Fruit fly (Drosophila melanogaster) whole organism, embryonic: ENCODE data around the gene Charon.

Source experiments
- Atf6 ChIP-seq: fragments of 200-800 bp; sonication (Bioruptor generic); IDR thresholded peaks from 2 replicates; pipeline ENCODE4 v1.3.6; 2022; ENCODE audit warnings: missing biosample characterization, missing genetic modification characterization
- B-H2 ChIP-seq: fragments of 200-800 bp; sonication (Bioruptor generic); optimal IDR thresholded peaks from 2 replicates; lab custom pipeline; 2018; ENCODE audit warnings: missing biosample characterization, mild to moderate bottlenecking, missing genetic modification characterization
- BtbVII ChIP-seq: fragments of 200-800 bp; sonication (Bioruptor generic); optimal IDR thresholded peaks from 3 replicates; lab custom pipeline; 2017; ENCODE audit warnings: missing biosample characterization, mild to moderate bottlenecking, missing genetic modification characterization
- Bteb2 ChIP-seq: fragments of 200-800 bp; sonication (Bioruptor generic); optimal IDR thresholded peaks from 2 replicates; lab custom pipeline; 2016; ENCODE audit warnings: missing biosample characterization, missing genetic modification characterization
- CG12071 ChIP-seq: fragments of 200-800 bp; sonication (Bioruptor generic); optimal IDR thresholded peaks from 3 replicates; lab custom pipeline; 2018; ENCODE audit warnings: missing biosample characterization, mild to moderate bottlenecking, missing genetic modification characterization
- CG1233 ChIP-seq: fragments of 200-800 bp; sonication (Bioruptor generic); optimal IDR thresholded peaks from 4 replicates; lab custom pipeline; 2018; ENCODE audit warnings: missing biosample characterization, mild to moderate bottlenecking, missing genetic modification characterization
- CG14667 ChIP-seq: fragments of 200-800 bp; sonication (Bioruptor generic); IDR thresholded peaks from 2 replicates; pipeline ENCODE4 v1.3.6; 2022; ENCODE audit warnings: missing biosample characterization, missing genetic modification characterization
- CG14965 ChIP-seq: fragments of 200-800 bp; sonication (Bioruptor generic); optimal IDR thresholded peaks from 2 replicates; lab custom pipeline; 2016; ENCODE audit warnings: missing biosample characterization, missing genetic modification characterization, borderline replicate concordance
- CG15011 ChIP-seq: fragments of 200-800 bp; sonication (Bioruptor generic); optimal IDR thresholded peaks from 3 replicates; lab custom pipeline; 2018; ENCODE audit warnings: missing biosample characterization, mild to moderate bottlenecking, missing genetic modification characterization
- CG1529 ChIP-seq: fragments of 200-800 bp; sonication (Bioruptor generic); optimal IDR thresholded peaks from 3 replicates; lab custom pipeline; 2018; ENCODE audit warnings: missing biosample characterization, missing genetic modification characterization
- CG15601 ChIP-seq: fragments of 200-800 bp; sonication (Bioruptor generic); optimal IDR thresholded peaks from 3 replicates; lab custom pipeline; 2019; ENCODE audit warnings: missing biosample characterization, mild to moderate bottlenecking, missing genetic modification characterization, moderate library complexity
- CG1603 ChIP-seq: fragments of 200-800 bp; sonication (Bioruptor generic); optimal IDR thresholded peaks from 2 replicates; lab custom pipeline; 2019; ENCODE audit warnings: missing biosample characterization, mild to moderate bottlenecking, missing genetic modification characterization, moderate library complexity
- CG16779 ChIP-seq: fragments of 200-800 bp; sonication (Bioruptor generic); IDR thresholded peaks from 2 replicates; pipeline ENCODE4 v1.3.6; 2022; ENCODE audit warnings: missing biosample characterization, missing genetic modification characterization
- CG17359 ChIP-seq: fragments of 200-800 bp; sonication (Bioruptor generic); optimal IDR thresholded peaks from 3 replicates; lab custom pipeline; 2018; ENCODE audit warnings: missing biosample characterization, mild to moderate bottlenecking, missing genetic modification characterization, moderate library complexity
- CG17385 ChIP-seq: fragments of 200-800 bp; sonication (Bioruptor generic); optimal IDR thresholded peaks from 3 replicates; lab custom pipeline; 2018; ENCODE audit warnings: missing biosample characterization, mild to moderate bottlenecking, missing genetic modification characterization
- CG18599 ChIP-seq: fragments of 200-800 bp; sonication (Bioruptor generic); optimal IDR thresholded peaks from 3 replicates; lab custom pipeline; 2017; ENCODE audit warnings: missing biosample characterization, missing genetic modification characterization, mild to moderate bottlenecking, moderate library complexity, missing genetic modification reagents
- CG18619 ChIP-seq: fragments of 200-800 bp; sonication (Bioruptor generic); optimal IDR thresholded peaks from 3 replicates; lab custom pipeline; 2017; ENCODE audit warnings: missing biosample characterization, mild to moderate bottlenecking, missing genetic modification characterization
- CG2712 ChIP-seq: fragments of 200-800 bp; optimal IDR thresholded peaks from 3 replicates; lab custom pipeline; 2019; ENCODE audit warnings: missing biosample characterization, mild to moderate bottlenecking, missing genetic modification characterization, moderate library complexity
- CG3726 ChIP-seq: fragments of 200-800 bp; sonication (Bioruptor generic); IDR thresholded peaks from 3 replicates; pipeline ENCODE4, ENCODE4 v1.3.6; 2022; ENCODE audit warnings: missing biosample characterization, missing genetic modification characterization
- CG42726 ChIP-seq: fragments of 200-800 bp; sonication (Bioruptor generic); IDR thresholded peaks from 2 replicates; pipeline ENCODE4 v1.3.6; 2022; ENCODE audit warnings: missing biosample characterization, missing genetic modification characterization; ENCODE audit not compliant: partially characterized antibody
- CG4854 ChIP-seq: fragments of 200-800 bp; sonication (Bioruptor generic); optimal IDR thresholded peaks from 2 replicates; lab custom pipeline; 2016; ENCODE audit warnings: missing biosample characterization, missing genetic modification characterization, inconsistent platforms
- CG6175 ChIP-seq: fragments of 200-800 bp; sonication (Bioruptor generic); IDR thresholded peaks from 3 replicates; pipeline ENCODE4 v1.3.6; 2022; ENCODE audit warnings: missing biosample characterization, missing genetic modification characterization
- CG9215 ChIP-seq: fragments of 200-800 bp; sonication (Bioruptor generic); IDR thresholded peaks from 2 replicates; pipeline ENCODE4 v1.3.6; 2022; ENCODE audit warnings: missing biosample characterization, missing genetic modification characterization
- CG9932 ChIP-seq: fragments of 200-800 bp; sonication (Bioruptor generic); IDR thresholded peaks from 2 replicates; pipeline ENCODE4 v1.3.6; 2022; ENCODE audit warnings: missing biosample characterization, missing genetic modification characterization
- Ets65A ChIP-seq: fragments of 200-800 bp; sonication (Bioruptor generic); peaks from one replicate; lab custom pipeline; 2016; ENCODE audit warnings: missing biosample characterization, missing genetic modification characterization
- Fer2 ChIP-seq: fragments of 200-800 bp; sonication (Bioruptor generic); optimal IDR thresholded peaks from 2 replicates; lab custom pipeline; 2018; ENCODE audit warnings: missing biosample characterization, mild to moderate bottlenecking, missing genetic modification characterization, moderate library complexity
- HmgZ ChIP-seq: fragments of 200-800 bp; sonication (Bioruptor generic); optimal IDR thresholded peaks from 2 replicates; lab custom pipeline; 2018; ENCODE audit warnings: missing biosample characterization, mild to moderate bottlenecking, missing genetic modification characterization
- NC2β ChIP-seq: fragments of 200-800 bp; sonication (Bioruptor generic); optimal IDR thresholded peaks from 2 replicates; lab custom pipeline; 2016; ENCODE audit warnings: missing biosample characterization, missing genetic modification characterization
- Nf-YA ChIP-seq: fragments of 200-800 bp; sonication (Bioruptor generic); IDR thresholded peaks from 2 replicates; pipeline ENCODE4 v1.3.6; 2022; ENCODE audit warnings: missing biosample characterization, missing genetic modification characterization
- Nf-YC ChIP-seq: fragments of 200-800 bp; optimal IDR thresholded peaks from 3 replicates; lab custom pipeline; 2019; ENCODE audit warnings: missing biosample characterization, mild to moderate bottlenecking, missing genetic modification characterization, moderate library complexity
- Ptx1 ChIP-seq: fragments of 200-800 bp; sonication (Bioruptor generic); IDR thresholded peaks from 2 replicates; pipeline ENCODE4 v1.3.6; 2022; ENCODE audit warnings: missing biosample characterization, missing genetic modification characterization
- Rfx ChIP-seq: fragments of 200-800 bp; sonication (Bioruptor generic); IDR thresholded peaks from 2 replicates; pipeline ENCODE4 v1.3.6; 2022; ENCODE audit warnings: missing biosample characterization, missing genetic modification characterization
- TFAM ChIP-seq: fragments of 200-800 bp; sonication (Bioruptor generic); optimal IDR thresholded peaks from 2 replicates; lab custom pipeline; 2017; ENCODE audit warnings: missing biosample characterization, missing genetic modification characterization, inconsistent platforms
- az2 ChIP-seq: fragments of 200-800 bp; sonication (Bioruptor generic); optimal IDR thresholded peaks from 3 replicates; lab custom pipeline; 2016; ENCODE audit warnings: missing biosample characterization, missing genetic modification characterization
- bab2 ChIP-seq: fragments of 200-800 bp; sonication (Bioruptor generic); optimal IDR thresholded peaks from 2 replicates; lab custom pipeline; 2016; ENCODE audit warnings: missing biosample characterization, missing genetic modification characterization
- cato ChIP-seq: fragments of 200-800 bp; sonication (Bioruptor generic); optimal IDR thresholded peaks from 2 replicates; lab custom pipeline; 2016; ENCODE audit warnings: missing biosample characterization, missing genetic modification characterization, borderline replicate concordance
- caup ChIP-seq: fragments of 200-800 bp; sonication (Bioruptor generic); optimal IDR thresholded peaks from 3 replicates; lab custom pipeline; 2017; ENCODE audit warnings: missing biosample characterization, mild to moderate bottlenecking, missing genetic modification characterization, moderate library complexity; ENCODE audit not compliant: severe bottlenecking
- crp ChIP-seq, 2 experiments: fragments of 200-800 bp; sonication (Bioruptor generic); optimal IDR thresholded peaks; 2 replicates in 1 of 2; 3 replicates in 1 of 2; lab custom pipeline; 2017; ENCODE audit warnings: missing biosample characterization in 2 of 2, missing genetic modification characterization in 2 of 2, mild to moderate bottlenecking in 1 of 2, moderate library complexity in 1 of 2
- da ChIP-seq: fragments of 200-800 bp; sonication (Bioruptor generic); optimal IDR thresholded peaks from 2 replicates; lab custom pipeline; 2016; ENCODE audit warnings: missing biosample characterization, missing genetic modification characterization
- dpn ChIP-seq, 2 experiments: fragments of 200-800 bp; sonication (Bioruptor generic); optimal IDR thresholded peaks; 3 replicates each; lab custom pipeline; 2016; ENCODE audit warnings: missing biosample characterization in 2 of 2, missing genetic modification characterization in 2 of 2
- dysf ChIP-seq: fragments of 200-800 bp; sonication (Bioruptor generic); IDR thresholded peaks from 3 replicates; pipeline ENCODE4 v1.3.6; 2022; ENCODE audit warnings: missing biosample characterization, missing genetic modification characterization
- grau ChIP-seq: fragments of 200-800 bp; optimal IDR thresholded peaks from 3 replicates; lab custom pipeline; 2019; ENCODE audit warnings: missing biosample characterization, mild to moderate bottlenecking, missing genetic modification characterization, moderate library complexity
- gsb ChIP-seq: fragments of 200-800 bp; sonication (Bioruptor generic); IDR thresholded peaks from 2 replicates; pipeline ENCODE4 v1.3.6; 2022; ENCODE audit warnings: missing biosample characterization, missing genetic modification characterization
- insv ChIP-seq, 2 experiments: fragments of 200-800 bp; sonication (Bioruptor generic); optimal IDR thresholded peaks; 3 replicates each; lab custom pipeline; 2016 to 2018; ENCODE audit warnings: missing biosample characterization in 2 of 2, missing genetic modification characterization in 2 of 2
- lab ChIP-seq: fragments of 200-800 bp; sonication (Bioruptor generic); optimal IDR thresholded peaks from 3 replicates; lab custom pipeline; 2017; ENCODE audit warnings: missing biosample characterization, missing genetic modification characterization, mild to moderate bottlenecking, moderate library complexity, missing genetic modification reagents
- mirr ChIP-seq: fragments of 200-800 bp; sonication (Bioruptor generic); optimal IDR thresholded peaks from 3 replicates; lab custom pipeline; 2018; ENCODE audit warnings: missing biosample characterization, mild to moderate bottlenecking, missing genetic modification characterization
- nerfin-1 ChIP-seq: fragments of 200-800 bp; sonication (Bioruptor generic); optimal IDR thresholded peaks from 3 replicates; lab custom pipeline; 2019; ENCODE audit warnings: missing biosample characterization, mild to moderate bottlenecking, missing genetic modification characterization, moderate library complexity
- nerfin-2 ChIP-seq: fragments of 200-800 bp; sonication (Bioruptor generic); IDR thresholded peaks from 2 replicates; pipeline ENCODE4 v1.3.6; 2022; ENCODE audit warnings: missing biosample characterization, missing genetic modification characterization; ENCODE audit not compliant: partially characterized antibody
- tap ChIP-seq: fragments of 200-800 bp; optimal IDR thresholded peaks from 3 replicates; lab custom pipeline; 2019; ENCODE audit warnings: missing biosample characterization, mild to moderate bottlenecking, missing genetic modification characterization, moderate library complexity
- tin ChIP-seq: fragments of 200-800 bp; sonication (Bioruptor generic); optimal IDR thresholded peaks from 3 replicates; lab custom pipeline; 2016; ENCODE audit warnings: missing biosample characterization, missing genetic modification characterization
- twi ChIP-seq: fragments of 200-800 bp; optimal IDR thresholded peaks from 2 replicates; lab custom pipeline; 2019; ENCODE audit warnings: missing biosample characterization, mild to moderate bottlenecking, missing genetic modification characterization, moderate library complexity

The Charon gene

dm6 chr2L:1125437-1125836 lies 47.2 kb downstream of the Charon start (continued):
- TF ChIP-seq CG2712 (tag; lab: Kevin White, UChicago) = no peak
- peak; percentile 24 for TF ChIP-seq CG15011
- TF ChIP-seq CG15601 (tag; lab: Kevin White, UChicago) = no peak
- no peak for TF ChIP-seq tap (tag; lab: Kevin White, UChicago)
- no peak for TF ChIP-seq CG4854 (GFP tag; lab: Kevin White, UChicago)
- TF ChIP-seq CG9215 = no peak
- TF ChIP-seq cato (GFP tag; lab: Kevin White, UChicago) = no peak
- TF ChIP-seq nerfin-2 (GFP tag; lab: Robert Waterston, UW) = no peak
- TF ChIP-seq CG14965 (GFP tag; lab: Kevin White, UChicago) = no peak
- TF ChIP-seq NC2β (GFP tag; lab: Kevin White, UChicago) = no peak
- TF ChIP-seq BtbVII (GFP tag; lab: Kevin White, UChicago) = peak; percentile 28
- peak; percentile 22 for TF ChIP-seq lab
- peak; percentile 16 for TF ChIP-seq Ets65A (GFP tag; lab: Kevin White, UChicago)
- no peak for TF ChIP-seq Ptx1 (GFP tag; lab: Robert Waterston, UW)
- TF ChIP-seq CG9932 (GFP tag; lab: Robert Waterston, UW) = no peak
- no peak for TF ChIP-seq CG17385 (GFP tag; lab: Kevin White, UChicago)
- TF ChIP-seq grau (tag; lab: Kevin White, UChicago) = no peak
- no peak for TF ChIP-seq CG17359 (tag; lab: Kevin White, UChicago)
- TF ChIP-seq Rfx (GFP tag; lab: Robert Waterston, UW) = 0 out of 2 replicates have a peak, but pooled peaks have one; percentile 26
- TF ChIP-seq caup = no peak
- TF ChIP-seq Nf-YA = no peak
- TF ChIP-seq CG1529 = no peak
- no peak for TF ChIP-seq TFAM (GFP tag; lab: Kevin White, UChicago)
- no peak for TF ChIP-seq twi (tag; lab: Kevin White, UChicago)
- TF ChIP-seq CG18619 (GFP tag; lab: Kevin White, UChicago) = no peak
- TF ChIP-seq CG6175 = peak; percentile 90; the same call in 2 of the 3 replicates
- TF ChIP-seq crp (GFP tag; optimal IDR thresholded peaks at IDR 0.05; lab: Kevin White, UChicago) = no peak
- TF ChIP-seq tin (GFP tag; lab: Kevin White, UChicago) = no peak
- TF ChIP-seq bab2 (GFP tag; lab: Kevin White, UChicago) = no peak
- no peak for TF ChIP-seq insv (GFP tag; optimal IDR thresholded peaks at IDR 0.05; lab: Kevin White, UChicago)
- TF ChIP-seq Atf6 (GFP tag; lab: Robert Waterston, UW) = no peak
- TF ChIP-seq CG42726 (GFP tag; lab: Robert Waterston, UW) = no peak
- no peak for TF ChIP-seq dysf (GFP tag; lab: Robert Waterston, UW)
- TF ChIP-seq da (GFP tag; lab: Kevin White, UChicago) = no peak
- no peak for TF ChIP-seq HmgZ (tag; lab: Kevin White, UChicago)
- TF ChIP-seq nerfin-1 (tag; lab: Kevin White, UChicago) = no peak
- no peak for TF ChIP-seq gsb (GFP tag; lab: Robert Waterston, UW)
- no peak for TF ChIP-seq dpn (GFP tag; optimal IDR thresholded peaks at IDR 0.05; lab: Kevin White, UChicago)
- TF ChIP-seq CG12071 = peak; percentile 3
- no peak for TF ChIP-seq CG14667
- no peak for TF ChIP-seq Nf-YC (tag; lab: Kevin White, UChicago)
- TF ChIP-seq CG1603 (tag; lab: Kevin White, UChicago) = no peak
- peak; percentile 58 for TF ChIP-seq B-H2
- no peak for TF ChIP-seq Bteb2 (GFP tag; lab: Kevin White, UChicago)
- TF ChIP-seq CG3726 (GFP tag; lab: Robert Waterston, UW) = no peak
- no peak for TF ChIP-seq CG1233 (GFP tag; lab: Kevin White, UChicago)
- no peak for TF ChIP-seq Fer2 (tag; lab: Kevin White, UChicago)
- no peak for TF ChIP-seq CG16779 (GFP tag; lab: Robert Waterston, UW)
- TF ChIP-seq mirr (GFP tag; lab: Kevin White, UChicago) = peak; percentile 69
- peak; percentile 25 for TF ChIP-seq CG18599 (GFP tag; lab: Kevin White, UChicago)
- TF ChIP-seq az2 = no peak
